Fruit fly (Drosophila melanogaster) whole organism, pupa: ENCODE results near the gene abs.
"Not testable (repeated sequence)": the region's sequence is repeated elsewhere in the genome, so short reads cannot be mapped to it uniquely, and the experiment has no call there.

ENCODE experiments used
- CG32121 ChIP-seq: fragments of 200-800 bp; sonication (Bioruptor generic); IDR thresholded peaks from 2 replicates; pipeline ENCODE4 v1.3.6; 2022; ENCODE audit warnings: missing biosample characterization, missing genetic modification characterization
- CG34367 ChIP-seq: fragments of 200-800 bp; sonication (Bioruptor generic); optimal IDR thresholded peaks from 2 replicates; lab custom pipeline; 2018; ENCODE audit warnings: missing biosample characterization, mild to moderate bottlenecking, missing genetic modification characterization
- CG4496 ChIP-seq: fragments of 200-800 bp; sonication (Bioruptor generic); IDR thresholded peaks from 3 replicates; pipeline ENCODE4 v1.3.6; 2022; ENCODE audit warnings: missing biosample characterization, missing genetic modification characterization
- CG8159 ChIP-seq: fragments of 200-800 bp; sonication (Bioruptor generic); optimal IDR thresholded peaks from 3 replicates; lab custom pipeline; 2018; ENCODE audit warnings: missing biosample characterization, mild to moderate bottlenecking, missing genetic modification characterization, moderate library complexity
- CG9948 ChIP-seq: fragments of 200-800 bp; sonication (Bioruptor generic); optimal IDR thresholded peaks from 2 replicates; lab custom pipeline; 2018; ENCODE audit warnings: missing biosample characterization, mild to moderate bottlenecking, missing genetic modification characterization, moderate library complexity
- EcR ChIP-seq: fragments of 200-800 bp; sonication (Bioruptor generic); optimal IDR thresholded peaks from 3 replicates; lab custom pipeline; 2019; ENCODE audit warnings: missing biosample characterization, missing genetic modification characterization, mild to moderate bottlenecking, moderate library complexity, missing genetic modification reagents
- Pif1B ChIP-seq: fragments of 200-800 bp; sonication (Bioruptor generic); optimal IDR thresholded peaks from 3 replicates; lab custom pipeline; 2016; ENCODE audit warnings: missing biosample characterization, missing genetic modification characterization
- fd96Ca ChIP-seq: fragments of 200-800 bp; sonication (Bioruptor generic); IDR thresholded peaks from 3 replicates; pipeline ENCODE4 v1.3.6; 2022; ENCODE audit warnings: missing biosample characterization, missing genetic modification characterization
- rn ChIP-seq: fragments of 200-800 bp; sonication (Bioruptor generic); IDR thresholded peaks from 2 replicates; pipeline ENCODE4 v1.3.6; 2022; ENCODE audit warnings: missing biosample characterization, missing genetic modification characterization

DNA sequence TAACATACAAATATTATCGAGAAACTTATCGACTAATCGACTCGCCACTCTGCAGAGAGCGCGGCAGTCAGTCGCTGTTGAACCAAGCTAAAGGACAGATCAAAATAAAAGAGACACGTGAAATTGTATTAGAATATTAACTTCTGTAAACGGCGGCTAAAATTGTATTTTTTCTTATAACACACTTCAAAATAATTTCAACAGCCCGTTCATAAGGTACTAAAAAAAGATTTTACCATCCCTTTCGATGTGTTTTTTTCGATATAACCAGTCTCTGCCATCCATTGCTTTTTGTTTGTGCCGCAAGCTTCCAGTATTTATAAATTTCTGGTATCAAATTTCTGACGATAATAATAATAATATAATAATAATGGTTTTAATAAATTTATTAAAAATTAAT lies 21.4 kb upstream of the abs start, which contains the start of gene aux:
- not testable (repeated sequence) for TF ChIP-seq EcR (GFP tag; lab: Kevin White, UChicago); CG32121; fd96Ca (GFP tag; lab: Robert Waterston, UW); CG8159 (tag; lab: Kevin White, UChicago); CG4496; CG34367 (tag; lab: Kevin White, UChicago); CG9948 (tag; lab: Kevin White, UChicago); Pif1B (GFP tag; lab: Kevin White, UChicago); rn
